Worm (Caenorhabditis elegans): ENCODE measurements around the gene npr-29.

- TF ChIP-seq lin-13 (GFP tag; optimal IDR thresholded peaks at IDR 0.05), result no peak
- no peak for TF ChIP-seq mdl-1 (tag; optimal IDR thresholded peaks at IDR 0.05)
- TF ChIP-seq lin-39 (tag; optimal IDR thresholded peaks at IDR 0.05), result no peak
- TF ChIP-seq lin-11 (tag; optimal IDR thresholded peaks at IDR 0.05), result no peak
- TF ChIP-seq nhr-11 (tag; optimal IDR thresholded peaks at IDR 0.05), result no peak
- TF ChIP-seq R02D3.7 (tag; optimal IDR thresholded peaks at IDR 0.05), result no peak
- no peak for TF ChIP-seq nhr-129 (tag; optimal IDR thresholded peaks at IDR 0.05)
- TF ChIP-seq dmd-4 (tag; optimal IDR thresholded peaks at IDR 0.05), result no peak
- TF ChIP-seq snpc-4 (tag; optimal IDR thresholded peaks at IDR 0.05), result no peak
These were observed 15.9 kb upstream of the npr-29 start, which contains the start of gene T23G5.3 for ce11 chrIII:9231173-9231572.

Data from whole organism, L2 larva.